Fruit fly (Drosophila melanogaster): Measurements from ENCODE around the gene Pkc98E.

dm6 chr3R:29004884-29005621, 33.9 kb upstream of the Pkc98E start:
- TF ChIP-seq CG1621 (tag; optimal IDR thresholded peaks at IDR 0.05): peak; percentile 16
- peak; percentile 9 for TF ChIP-seq CG8319 (GFP tag; optimal IDR thresholded peaks at IDR 0.05)
- peak; percentile 57; the same call in 1 of the 2 replicates for TF ChIP-seq CG15336 (GFP tag; IDR thresholded peaks at IDR 0.05)
- TF ChIP-seq dac (GFP tag; optimal IDR thresholded peaks at IDR 0.05): no peak
- TF ChIP-seq CG7368 (GFP tag; optimal IDR thresholded peaks at IDR 0.05): peak; percentile 16
- peak; percentile 52 for TF ChIP-seq CG31627 (GFP tag; optimal IDR thresholded peaks at IDR 0.05)
- peak; percentile 0 for TF ChIP-seq Lpt (GFP tag; optimal IDR thresholded peaks at IDR 0.05)
- TF ChIP-seq Ets96B (tag; optimal IDR thresholded peaks at IDR 0.05): peak; percentile 31
- no peak for TF ChIP-seq Ets21C (GFP tag; optimal IDR thresholded peaks at IDR 0.05)
- TF ChIP-seq Eip93F (GFP tag; optimal IDR thresholded peaks at IDR 0.05): no peak
- peak; percentile 33 for TF ChIP-seq CG11902 (GFP tag; optimal IDR thresholded peaks at IDR 0.05)
- TF ChIP-seq CG11294 (GFP tag; IDR thresholded peaks at IDR 0.05): peak; percentile 20; the same call in 1 of the 2 replicates
- peak; percentile 55 for TF ChIP-seq CG32006 (GFP tag; optimal IDR thresholded peaks at IDR 0.05)
